Worm (Caenorhabditis elegans): Measurements from ENCODE around the gene C33A12.4.

- TF ChIP-seq dpl-1 (GFP tag; optimal IDR thresholded peaks at IDR 0.05) (no peak), snpc-4 (GFP tag; optimal IDR thresholded peaks at IDR 0.05) (no peak), snpc-4 (tag; optimal IDR thresholded peaks at IDR 0.05) (peak in 1 of 4 experiments; percentile 26), hmg-20 (GFP tag; IDR thresholded peaks at IDR 0.05) (no peak)
Measured at ce11 chrIV:9525682-9526416, 15.5 kb upstream of the C33A12.4 start, which contains the start of gene elo-1.

Data from whole organism, young adult.